Fruit fly (Drosophila melanogaster): ENCODE measurements around the gene CG2004.

- TF ChIP-seq CTCF (optimal IDR thresholded peaks at IDR 0.05) (no peak), CG8478 (optimal IDR thresholded peaks at IDR 0.05) (no peak)
Measured at dm6 chrX:8681189-8681821, 33.4 kb downstream of the CG2004 start, which contains the start of gene CAH3.

Measured in S2 (cell line).